Worm (Caenorhabditis elegans): ENCODE measurements around the gene C40H1.9.

- TF ChIP-seq jun-1 (tag; optimal IDR thresholded peaks at IDR 0.05), result no peak
- no peak for TF ChIP-seq unc-39 (tag; optimal IDR thresholded peaks at IDR 0.05)
- no peak for TF ChIP-seq nhr-11 (tag; optimal IDR thresholded peaks at IDR 0.05)
- TF ChIP-seq lin-15B (tag; optimal IDR thresholded peaks at IDR 0.05), result no peak
- TF ChIP-seq ztf-11 (tag; optimal IDR thresholded peaks at IDR 0.05), result no peak
- no peak for TF ChIP-seq elt-2 (tag; optimal IDR thresholded peaks at IDR 0.05)
- no peak for TF ChIP-seq pha-4 (tag; optimal IDR thresholded peaks at IDR 0.05)
- TF ChIP-seq lin-39 (tag; optimal IDR thresholded peaks at IDR 0.05), result peak; percentile 59
- no peak for TF ChIP-seq nhr-237 (tag; optimal IDR thresholded peaks at IDR 0.05)
- no peak for TF ChIP-seq aly-2 (tag; optimal IDR thresholded peaks at IDR 0.05)
- no peak for TF ChIP-seq ceh-9 (tag; optimal IDR thresholded peaks at IDR 0.05)
- no peak for TF ChIP-seq zag-1 (tag; optimal IDR thresholded peaks at IDR 0.05)
- TF ChIP-seq skn-1 (tag; optimal IDR thresholded peaks at IDR 0.05), result no peak
These were observed 48.3 kb upstream of the C40H1.9 start for ce11 chrIII:9271389-9271918.

All from whole organism, L3 larva.